Worm (Caenorhabditis elegans): Measurements from ENCODE around the gene F33H12.1.

DNA sequence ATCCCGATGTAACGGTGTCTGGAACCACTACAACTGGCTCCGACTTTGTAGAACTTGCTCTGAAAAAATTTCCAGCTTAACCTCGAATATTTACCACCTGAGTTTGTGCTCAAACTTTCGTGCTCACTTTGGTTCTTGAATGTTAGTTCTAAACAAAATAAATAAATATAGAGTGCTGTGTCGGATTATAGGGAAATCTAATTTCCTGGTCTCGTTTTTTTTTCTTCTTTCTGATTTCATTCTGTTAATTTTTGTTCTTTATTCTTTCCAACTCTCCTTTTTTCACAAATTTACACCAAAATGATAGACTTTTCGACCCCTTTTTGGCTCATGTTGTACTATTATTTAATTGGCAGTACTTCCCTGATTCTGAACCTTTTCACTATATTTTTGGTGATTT is 29.0 kb downstream of the F33H12.1 start, which contains the start of gene sri-37:
- no peak for TF ChIP-seq him-1 (tag; optimal IDR thresholded peaks at IDR 0.05)
- no peak for TF ChIP-seq dao-5 (tag; optimal IDR thresholded peaks at IDR 0.05)
- no peak for TF ChIP-seq W03F9.2 (tag; optimal IDR thresholded peaks at IDR 0.05)
